Worm (Caenorhabditis elegans): ENCODE results near the gene cpg-2.

DNA sequence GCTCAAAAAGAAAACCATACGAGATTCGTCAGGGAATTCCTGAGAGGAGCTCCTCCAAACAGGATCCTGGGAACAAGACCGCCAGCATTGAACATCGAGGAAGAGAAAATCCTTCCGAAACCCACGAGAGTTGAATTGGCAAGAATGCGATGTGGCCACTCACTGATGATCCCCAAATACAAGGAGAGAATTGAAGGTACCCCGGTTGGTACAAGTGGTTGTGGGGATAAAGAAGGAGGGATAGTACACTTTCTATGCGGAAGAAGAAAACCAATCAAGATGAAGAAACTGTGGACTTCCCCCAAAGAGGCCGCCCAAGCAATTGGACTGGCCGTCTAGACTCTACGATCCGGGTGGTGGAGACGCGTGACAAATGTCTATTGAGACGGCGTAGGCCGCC lies 40.7 kb downstream of the cpg-2 start:
- TF ChIP-seq T22C8.4 (GFP tag; IDR thresholded peaks at IDR 0.05) (no peak), cog-1 (tag; optimal IDR thresholded peaks at IDR 0.05) (no peak), ztf-23 (GFP tag; IDR thresholded peaks at IDR 0.05) (no peak), klf-2 (GFP tag; conservative IDR thresholded peaks at IDR 0.05) (no peak), flt-1 (GFP tag; IDR thresholded peaks at IDR 0.05) (no peak), ref-1 (GFP tag; conservative IDR thresholded peaks at IDR 0.05) (no peak), ztf-29 (GFP tag; IDR thresholded peaks at IDR 0.05) (no peak), tab-1 (GFP tag; IDR thresholded peaks at IDR 0.05) (no peak), med-1 (GFP tag; optimal IDR thresholded peaks at IDR 0.05; ENCODE audit: insufficient read depth) (no peak)

Data from whole organism, midembryonic.